Fruit fly (Drosophila melanogaster) S2 (cell line): ENCODE results near the gene RAF2.

Experiments used
- CG8478 ChIP-seq: fragments of >200 bp; optimal IDR thresholded peaks from 2 replicates; lab custom pipeline; 2018
- CTCF ChIP-seq, 2 experiments: fragments of >200 bp; optimal IDR thresholded peaks; 2 replicates each; lab custom pipeline; 2018

dm6 chr3L:16407815-16408608, 21.9 kb downstream of the RAF2 start:
- no peak for TF ChIP-seq CG8478 (lab: Kevin White, UChicago)
- peak; percentile 87 to 92 for TF ChIP-seq CTCF (optimal IDR thresholded peaks at IDR 0.05; lab: Kevin White, UChicago)
